Worm (Caenorhabditis elegans) whole organism, young adult: ENCODE data around the gene idpc-5.

Experiments
- C06A6.2 ChIP-seq: fragments of 200-800 bp; sonication (Bioruptor generic); conservative IDR thresholded peaks from 2 replicates; pipeline ENCODE4 v1.3.6; 2022; ENCODE audit warnings: missing genetic modification characterization, missing compliant biosample characterization
- C17E4.6 ChIP-seq: fragments of 200-800 bp; sonication (Bioruptor generic); IDR thresholded peaks from 2 replicates; pipeline ENCODE4 v1.3.6; 2022; ENCODE audit warnings: missing genetic modification reagents, missing genetic modification characterization, missing compliant biosample characterization
- D2030.7 ChIP-seq: fragments of 200-800 bp; sonication (Bioruptor generic); IDR thresholded peaks from 2 replicates; pipeline ENCODE4 v1.3.6; 2022; ENCODE audit warnings: missing genetic modification reagents, missing genetic modification characterization, missing compliant biosample characterization
- F37B4.10 ChIP-seq: fragments of 200-800 bp; sonication (Bioruptor generic); IDR thresholded peaks from 2 replicates; pipeline ENCODE4 v1.3.6; 2022; ENCODE audit warnings: missing genetic modification characterization, missing compliant biosample characterization
- F55B11.4 ChIP-seq: sonication (generic microtip); optimal IDR thresholded peaks from 2 replicates; lab custom pipeline; 2016; ENCODE audit warnings: missing compliant biosample characterization, missing genetic modification characterization, borderline replicate concordance; ENCODE audit not compliant: insufficient read depth
- F57A8.1 ChIP-seq: fragments of 200-800 bp; sonication (Bioruptor generic); optimal IDR thresholded peaks from 2 replicates; lab custom pipeline; 2018; ENCODE audit warnings: mild to moderate bottlenecking, missing genetic modification characterization, moderate library complexity, missing compliant biosample characterization
- K11D2.4 ChIP-seq: fragments of 200-800 bp; sonication (Bioruptor generic); IDR thresholded peaks from 2 replicates; pipeline ENCODE4 v1.3.6; 2022; ENCODE audit warnings: missing genetic modification reagents, missing genetic modification characterization, missing compliant biosample characterization
- T26A5.8 ChIP-seq: sonication (generic microtip); optimal IDR thresholded peaks from 2 replicates; lab custom pipeline; 2016; ENCODE audit warnings: missing genetic modification characterization, missing compliant biosample characterization
- Y53G8AR.9 ChIP-seq: fragments of 200-800 bp; sonication (Bioruptor generic); conservative IDR thresholded peaks from 2 replicates; pipeline ENCODE4 v1.3.6; 2022; ENCODE audit warnings: missing genetic modification reagents, missing genetic modification characterization, missing compliant biosample characterization
- Y56A3A.18 ChIP-seq: fragments of 200-800 bp; sonication (Bioruptor generic); IDR thresholded peaks from 2 replicates; pipeline ENCODE4 v1.3.6; 2022; ENCODE audit warnings: missing genetic modification reagents, missing genetic modification characterization, missing compliant biosample characterization
- Y67H2A.10 ChIP-seq: fragments of 200-800 bp; sonication (Bioruptor generic); conservative IDR thresholded peaks from 2 replicates; pipeline ENCODE4 v1.3.6; 2022; ENCODE audit warnings: missing genetic modification reagents, missing genetic modification characterization, missing compliant biosample characterization
- ama-1 ChIP-seq, 3 experiments: fragments of 150-350 bp in 1 of 3; sonication (generic microtip) in 2 of 3; optimal IDR thresholded peaks; 2 replicates each; lab custom pipeline; 2014 to 2018; ENCODE audit warnings: missing biosample characterization in 2 of 3, missing genetic modification characterization in 2 of 3, missing genetic modification reagents in 2 of 3
- aptf-2 ChIP-seq: fragments of 200-800 bp; sonication (Bioruptor generic); conservative IDR thresholded peaks from 2 replicates; pipeline ENCODE4 v1.3.6; 2022; ENCODE audit warnings: missing genetic modification reagents, missing genetic modification characterization, missing compliant biosample characterization
- athp-1 ChIP-seq: sonication (generic microtip); optimal IDR thresholded peaks from 2 replicates; lab custom pipeline; 2017; ENCODE audit warnings: mild to moderate bottlenecking, missing genetic modification characterization, missing compliant biosample characterization
- attf-6 ChIP-seq: fragments of 200-800 bp; sonication (Bioruptor generic); IDR thresholded peaks from 2 replicates; pipeline ENCODE4 v1.3.6; 2022; ENCODE audit warnings: missing genetic modification reagents, missing genetic modification characterization, missing compliant biosample characterization
- cebp-1 ChIP-seq, 2 experiments: fragments of 200-800 bp in 1 of 2; sonication (Bioruptor generic) in 1 of 2; sonication (generic microtip) in 1 of 2; IDR thresholded peaks in 1 of 2; optimal IDR thresholded peaks in 1 of 2; 2 replicates each; pipeline versions ENCODE4 v1.3.6 to Lab custom; 2017 to 2022; ENCODE audit warnings: missing compliant biosample characterization in 2 of 2, missing genetic modification characterization in 2 of 2, mild to moderate bottlenecking in 1 of 2, missing genetic modification reagents in 1 of 2, moderate library complexity in 1 of 2
- ceh-27 ChIP-seq: fragments of 200-800 bp; sonication (Bioruptor generic); optimal IDR thresholded peaks from 2 replicates; lab custom pipeline; 2018; ENCODE audit warnings: mild to moderate bottlenecking, missing genetic modification characterization, moderate library complexity, missing compliant biosample characterization
- ceh-40 ChIP-seq: fragments of 200-800 bp; sonication (Bioruptor generic); IDR thresholded peaks from 2 replicates; pipeline ENCODE4 v1.3.6; 2022; ENCODE audit warnings: missing genetic modification characterization, missing compliant biosample characterization
- ceh-91 ChIP-seq: fragments of 200-800 bp; sonication (Bioruptor generic); IDR thresholded peaks from 2 replicates; pipeline ENCODE4 v1.3.6; 2022; ENCODE audit warnings: missing genetic modification reagents, missing genetic modification characterization, missing compliant biosample characterization
- die-1 ChIP-seq: sonication (generic microtip); optimal IDR thresholded peaks from 2 replicates; lab custom pipeline; 2016; ENCODE audit warnings: missing genotype, mild to moderate bottlenecking, missing genetic modification characterization, missing compliant biosample characterization
- dox-1 ChIP-seq: fragments of 200-800 bp; sonication (Bioruptor generic); IDR thresholded peaks from 2 replicates; pipeline ENCODE4 v1.3.6; 2022; ENCODE audit warnings: missing genetic modification reagents, missing genetic modification characterization, missing compliant biosample characterization
- egrh-3 ChIP-seq: fragments of 200-800 bp; sonication (Bioruptor generic); IDR thresholded peaks from 2 replicates; pipeline ENCODE4 v1.3.6; 2022; ENCODE audit warnings: missing genetic modification reagents, missing genetic modification characterization, missing compliant biosample characterization
- hsf-1 ChIP-seq: fragments of 200-800 bp; sonication (Bioruptor generic); IDR thresholded peaks from 2 replicates; pipeline ENCODE4 v1.3.6; 2022; ENCODE audit warnings: missing genetic modification reagents, missing genetic modification characterization, missing compliant biosample characterization
- lin-26 ChIP-seq: fragments of 200-800 bp; sonication (Bioruptor generic); IDR thresholded peaks from 2 replicates; pipeline ENCODE4 v1.3.6; 2022; ENCODE audit warnings: missing genetic modification reagents, missing genetic modification characterization, missing compliant biosample characterization
- lir-1 ChIP-seq: fragments of 200-800 bp; sonication (Bioruptor generic); conservative IDR thresholded peaks from 2 replicates; pipeline ENCODE4 v1.3.6; 2022; ENCODE audit warnings: missing genetic modification reagents, missing genetic modification characterization, missing compliant biosample characterization
- madf-6 ChIP-seq: fragments of 200-800 bp; sonication (Bioruptor generic); IDR thresholded peaks from 2 replicates; pipeline ENCODE4 v1.3.6; 2022; ENCODE audit warnings: missing genetic modification reagents, missing genetic modification characterization, missing compliant biosample characterization
- mcd-1 ChIP-seq: fragments of 200-800 bp; sonication (Bioruptor generic); IDR thresholded peaks from 2 replicates; pipeline ENCODE4 v1.3.6; 2022; ENCODE audit warnings: missing genetic modification reagents, missing genetic modification characterization, missing compliant biosample characterization
- nfya-2 ChIP-seq: fragments of 200-800 bp; sonication (Bioruptor generic); IDR thresholded peaks from 2 replicates; pipeline ENCODE4 v1.3.6; 2022; ENCODE audit warnings: missing genetic modification reagents, missing genetic modification characterization, missing compliant biosample characterization
- pbrm-1 ChIP-seq: fragments of 200-800 bp; sonication (Bioruptor generic); IDR thresholded peaks from 2 replicates; pipeline ENCODE4 v1.3.6; 2022; ENCODE audit warnings: missing genetic modification reagents, missing genetic modification characterization, missing compliant biosample characterization
- rcor-1 ChIP-seq: fragments of 200-800 bp; sonication (Bioruptor generic); IDR thresholded peaks from 2 replicates; pipeline ENCODE4 v1.3.6; 2022; ENCODE audit warnings: missing genetic modification reagents, missing genetic modification characterization, missing compliant biosample characterization
- sdz-38 ChIP-seq: sonication (generic microtip); optimal IDR thresholded peaks from 2 replicates; lab custom pipeline; 2016; ENCODE audit warnings: missing genotype, missing genetic modification characterization, missing compliant biosample characterization
- sea-2 ChIP-seq: fragments of 200-800 bp; sonication (Bioruptor generic); IDR thresholded peaks from 2 replicates; pipeline ENCODE4 v1.3.6; 2022; ENCODE audit warnings: missing genetic modification characterization, missing compliant biosample characterization
- snpc-4 ChIP-seq, 5 experiments: fragments of 150-350 bp in 1 of 5; sonication (generic microtip) in 4 of 5; optimal IDR thresholded peaks; 2 replicates each; lab custom pipeline; 2014 to 2018; ENCODE audit warnings: missing genetic modification characterization in 5 of 5, missing biosample characterization in 3 of 5, antibody characterized with exemption in 2 of 5, mild to moderate bottlenecking in 2 of 5, missing compliant biosample characterization in 2 of 5, missing genotype in 2 of 5, moderate library complexity in 2 of 5, missing genetic modification reagents in 1 of 5
- somi-1 ChIP-seq: fragments of 200-800 bp; sonication (Bioruptor generic); optimal IDR thresholded peaks from 2 replicates; lab custom pipeline; 2018; ENCODE audit warnings: mild to moderate bottlenecking, missing genetic modification characterization, missing compliant biosample characterization
- tbp1 ChIP-seq: fragments of 200-800 bp; sonication (Bioruptor generic); optimal IDR thresholded peaks from 2 replicates; lab custom pipeline; 2018; ENCODE audit warnings: mild to moderate bottlenecking, missing genetic modification characterization, missing compliant biosample characterization
- unc-130 ChIP-seq: sonication (generic microtip); optimal IDR thresholded peaks from 2 replicates; lab custom pipeline; 2016; ENCODE audit warnings: missing genetic modification reagents, missing genetic modification characterization, missing compliant biosample characterization
- zfh-2 ChIP-seq: fragments of 200-800 bp; sonication (Bioruptor generic); conservative IDR thresholded peaks from 2 replicates; pipeline ENCODE4 v1.3.6; 2022; ENCODE audit warnings: missing genetic modification reagents, missing genetic modification characterization, missing compliant biosample characterization
- ztf-26 ChIP-seq: sonication (generic microtip); optimal IDR thresholded peaks from 2 replicates; lab custom pipeline; 2017; ENCODE audit warnings: missing genetic modification characterization, missing compliant biosample characterization
- ztf-3 ChIP-seq: fragments of 200-800 bp; sonication (Bioruptor generic); optimal IDR thresholded peaks from 2 replicates; lab custom pipeline; 2018; ENCODE audit warnings: mild to moderate bottlenecking, missing genetic modification characterization, missing compliant biosample characterization
- ztf-6 ChIP-seq: fragments of 200-800 bp; sonication (Bioruptor generic); IDR thresholded peaks from 2 replicates; pipeline ENCODE4 v1.3.6; 2022; ENCODE audit warnings: missing genetic modification reagents, missing genetic modification characterization, missing compliant biosample characterization

The idpc-5 gene

ce11 chrV:9630944-9631343 is 8.2 kb upstream of the idpc-5 start, which contains the start of gene T06E4.5:
TSS of gene T06E4.5 (plus strand) at chrV:9631244.
- TF ChIP-seq lir-1 (GFP tag; lab: Robert Waterston, UW) (no peak), ztf-26 (no peak), ztf-6 (GFP tag; lab: Robert Waterston, UW) (no peak), madf-6 (GFP tag; lab: Robert Waterston, UW) (no peak), snpc-4 (GFP tag; optimal IDR thresholded peaks at IDR 0.05; lab: Kevin White, UChicago) (no peak), snpc-4 (tag; optimal IDR thresholded peaks at IDR 0.05; lab: Kevin White, UChicago) (no peak), ztf-3 (no peak), pbrm-1 (GFP tag; lab: Robert Waterston, UW) (no peak), sea-2 (GFP tag; lab: Robert Waterston, UW) (no peak), K11D2.4 (GFP tag; lab: Robert Waterston, UW) (no peak), T26A5.8 (tag; lab: Kevin White, UChicago) (no peak), ceh-91 (GFP tag; lab: Robert Waterston, UW) (no peak), unc-130 (GFP tag; lab: Kevin White, UChicago) (no peak), cebp-1 (GFP tag; IDR thresholded peaks at IDR 0.05; lab: Robert Waterston, UW) (no peak), cebp-1 (tag; optimal IDR thresholded peaks at IDR 0.05; lab: Kevin White, UChicago) (no peak), tbp1 (no peak), Y67H2A.10 (GFP tag; lab: Robert Waterston, UW) (no peak), F55B11.4 (tag; lab: Kevin White, UChicago) (no peak), attf-6 (GFP tag; lab: Robert Waterston, UW) (no peak), athp-1 (no peak), nfya-2 (no peak)

- TF ChIP-seq zfh-2 (peak; percentile 72), die-1 (tag; lab: Kevin White, UChicago) (no peak), mcd-1 (GFP tag; lab: Robert Waterston, UW) (peak; percentile 32; the same call in 1 of the 2 replicates), D2030.7 (no peak), nfya-2 (no peak), egrh-3 (peak; percentile 97), F37B4.10 (GFP tag; lab: Robert Waterston, UW) (no peak), ceh-27 (GFP tag; lab: Kevin White, UChicago) (no peak), dox-1 (GFP tag; lab: Robert Waterston, UW) (peak; percentile 34; the same call in 1 of the 2 replicates)
- TF ChIP-seq, all 124 proteins: peak for 4
Measured at ce11 chrV:9630542-9630941, 7.8 kb upstream of the idpc-5 start.

- no peak for TF ChIP-seq sdz-38 (tag; lab: Kevin White, UChicago)
- no peak for TF ChIP-seq C06A6.2 (GFP tag; lab: Robert Waterston, UW)
- no peak for TF ChIP-seq F57A8.1 (GFP tag; lab: Kevin White, UChicago)
- TF ChIP-seq ceh-40: no peak
- TF ChIP-seq attf-6 (GFP tag; lab: Robert Waterston, UW): no peak
- no peak for TF ChIP-seq lin-26 (GFP tag; lab: Robert Waterston, UW)
- TF ChIP-seq dox-1 (GFP tag; lab: Robert Waterston, UW): no peak
- TF ChIP-seq rcor-1 (GFP tag; lab: Robert Waterston, UW): no peak
- TF ChIP-seq C17E4.6 (GFP tag; lab: Robert Waterston, UW): no peak
- TF ChIP-seq Y56A3A.18 (GFP tag; lab: Robert Waterston, UW): no peak
- TF ChIP-seq aptf-2 (GFP tag; lab: Robert Waterston, UW): no peak
- TF ChIP-seq ama-1 (optimal IDR thresholded peaks at IDR 0.05; lab: Kevin White, UChicago): no peak
- TF ChIP-seq ama-1 (GFP tag; optimal IDR thresholded peaks at IDR 0.05; lab: Kevin White, UChicago): no peak
- no peak for TF ChIP-seq Y53G8AR.9 (GFP tag; lab: Robert Waterston, UW)
- TF ChIP-seq Y67H2A.10 (GFP tag; lab: Robert Waterston, UW): no peak
- TF ChIP-seq somi-1 (GFP tag; lab: Kevin White, UChicago): no peak
- no peak for TF ChIP-seq hsf-1 (GFP tag; lab: Robert Waterston, UW)
Measured at ce11 chrV:9629643-9630042, 6.9 kb upstream of the idpc-5 start, which contains the start of gene col-146. TSS of gene col-146 (plus strand) at chrV:9629943.
